Worm (Caenorhabditis elegans) whole organism, L4 larva: ENCODE results near the gene F13H10.3.

ENCODE experiments used
- D1046.2 ChIP-seq: fragments of 200-800 bp; sonication (Bioruptor generic); IDR thresholded peaks from 2 replicates; pipeline ENCODE4 v1.3.6; 2022; ENCODE audit warnings: missing genetic modification characterization, missing compliant biosample characterization
- F37D6.2 ChIP-seq: sonication (generic microtip); optimal IDR thresholded peaks from 2 replicates; lab custom pipeline; 2016; ENCODE audit warnings: mild to moderate bottlenecking, missing genetic modification characterization, missing compliant biosample characterization
- F44E2.7 ChIP-seq: fragments of 200-800 bp; sonication (Bioruptor generic); IDR thresholded peaks from 2 replicates; pipeline ENCODE4 v2.1.2; 2022; ENCODE audit warnings: missing genetic modification characterization, missing compliant biosample characterization
- R02D3.7 ChIP-seq: fragments of 150-350 bp; sonication (generic microtip); optimal IDR thresholded peaks from 3 replicates; lab custom pipeline; 2014; ENCODE audit warnings: missing biosample characterization, missing genetic modification characterization
- T26A8.4 ChIP-seq: fragments of 200-800 bp; sonication (Bioruptor generic); IDR thresholded peaks from 2 replicates; pipeline ENCODE4 v1.3.6; 2022; ENCODE audit warnings: missing genetic modification characterization, missing compliant biosample characterization
- Y75B8A.6 ChIP-seq: fragments of 200-800 bp; sonication (Bioruptor generic); IDR thresholded peaks from 2 replicates; pipeline ENCODE4 v1.3.6; 2022; ENCODE audit warnings: missing genetic modification reagents, missing genetic modification characterization, missing compliant biosample characterization
- aha-1 ChIP-seq: fragments of 150-350 bp; peaks from one replicate; lab custom pipeline; 2014; ENCODE audit warnings: missing biosample characterization, missing genetic modification characterization
- ama-1 ChIP-seq: fragments of 150-350 bp; optimal IDR thresholded peaks from 2 replicates; lab custom pipeline; 2014; ENCODE audit warnings: inconsistent platforms, mixed read lengths
- ceh-82 ChIP-seq: sonication (generic microtip); optimal IDR thresholded peaks from 2 replicates; lab custom pipeline; 2017; ENCODE audit warnings: missing biosample characterization, missing genetic modification characterization
- daf-16 ChIP-seq, 3 experiments: sonication (generic microtip); optimal IDR thresholded peaks; 2 replicates each; lab custom pipeline; 2016 to 2017; ENCODE audit warnings: missing genetic modification characterization in 3 of 3, missing genetic modification reagents in 3 of 3, mild to moderate bottlenecking in 2 of 3, missing compliant biosample characterization in 2 of 3, missing biosample characterization in 1 of 3, moderate library complexity in 1 of 3
- dmd-6 ChIP-seq: fragments of 200-800 bp; sonication (Bioruptor generic); IDR thresholded peaks from 2 replicates; pipeline ENCODE4 v1.3.6; 2022; ENCODE audit warnings: missing genetic modification reagents, missing genetic modification characterization, missing compliant biosample characterization
- dve-1 ChIP-seq: sonication (generic microtip); optimal IDR thresholded peaks from 2 replicates; lab custom pipeline; 2017; ENCODE audit warnings: antibody characterized with exemption, mild to moderate bottlenecking, missing genetic modification characterization, missing compliant biosample characterization; ENCODE audit not compliant: insufficient read depth
- egl-27 ChIP-seq: sonication (generic microtip); optimal IDR thresholded peaks from 3 replicates; lab custom pipeline; 2017; ENCODE audit warnings: missing biosample characterization, missing genetic modification reagents, missing genetic modification characterization
- hlh-11 ChIP-seq: fragments of 200-800 bp; sonication (Bioruptor generic); optimal IDR thresholded peaks from 2 replicates; lab custom pipeline; 2018; ENCODE audit warnings: mild to moderate bottlenecking, missing genetic modification characterization, missing compliant biosample characterization
- hlh-30 ChIP-seq: sonication (generic microtip); optimal IDR thresholded peaks from 2 replicates; lab custom pipeline; 2017; ENCODE audit warnings: antibody characterized with exemption, mild to moderate bottlenecking, missing genetic modification characterization, missing compliant biosample characterization; ENCODE audit not compliant: insufficient read depth
- hmg-1.1 ChIP-seq: fragments of 200-800 bp; sonication (Bioruptor generic); IDR thresholded peaks from 2 replicates; pipeline ENCODE4 v1.3.6; 2022; ENCODE audit warnings: missing genetic modification reagents, missing genetic modification characterization, missing compliant biosample characterization
- lin-1 ChIP-seq: fragments of 200-800 bp; sonication (Bioruptor generic); IDR thresholded peaks from 2 replicates; pipeline ENCODE4 v1.3.6; 2022; ENCODE audit warnings: missing genetic modification reagents, missing genetic modification characterization, missing compliant biosample characterization
- lin-38 ChIP-seq: fragments of 200-800 bp; sonication (Bioruptor generic); IDR thresholded peaks from 2 replicates; pipeline ENCODE4 v1.3.6; 2022; ENCODE audit warnings: missing genetic modification reagents, missing genetic modification characterization, missing compliant biosample characterization
- lir-3 ChIP-seq: sonication (generic microtip); optimal IDR thresholded peaks from 2 replicates; lab custom pipeline; 2016; ENCODE audit warnings: mild to moderate bottlenecking, missing genetic modification characterization, missing compliant biosample characterization
- madf-9 ChIP-seq: fragments of 200-800 bp; sonication (Bioruptor generic); conservative IDR thresholded peaks from 2 replicates; pipeline ENCODE4 v1.3.6; 2022; ENCODE audit warnings: missing genetic modification reagents, missing genetic modification characterization, missing compliant biosample characterization
- mdl-1 ChIP-seq, 2 experiments: fragments of 150-350 bp in 1 of 2; sonication (generic microtip) in 1 of 2; optimal IDR thresholded peaks; 2 replicates each; lab custom pipeline; 2014 to 2017; ENCODE audit warnings: missing biosample characterization in 2 of 2, missing genetic modification characterization in 2 of 2
- mdt-29 ChIP-seq: fragments of 200-800 bp; sonication (Bioruptor generic); IDR thresholded peaks from 2 replicates; pipeline ENCODE4 v1.3.6; 2022; ENCODE audit warnings: missing genetic modification reagents, missing genetic modification characterization, missing compliant biosample characterization
- mep-1 ChIP-seq: fragments of 150-350 bp; sonication (generic microtip); optimal IDR thresholded peaks from 3 replicates; lab custom pipeline; 2014; ENCODE audit warnings: missing biosample characterization, missing genetic modification characterization
- mxl-3 ChIP-seq: fragments of 200-800 bp; sonication (Bioruptor generic); optimal IDR thresholded peaks from 2 replicates; lab custom pipeline; 2018; ENCODE audit warnings: mild to moderate bottlenecking, missing genetic modification characterization, missing compliant biosample characterization
- nhr-102 ChIP-seq: sonication (generic microtip); optimal IDR thresholded peaks from 2 replicates; lab custom pipeline; 2016; ENCODE audit warnings: mild to moderate bottlenecking, missing genetic modification characterization, moderate library complexity, missing compliant biosample characterization
- nhr-237 ChIP-seq: sonication (generic microtip); optimal IDR thresholded peaks from 2 replicates; lab custom pipeline; 2017; ENCODE audit warnings: missing biosample characterization, missing genetic modification characterization
- nhr-25 ChIP-seq: sonication (generic microtip); optimal IDR thresholded peaks from 2 replicates; lab custom pipeline; 2017; ENCODE audit warnings: missing genetic modification characterization, mild to moderate bottlenecking, missing compliant biosample characterization, antibody characterized with exemption, moderate library complexity, borderline replicate concordance; ENCODE audit not compliant: insufficient read depth
- nhr-28 ChIP-seq: fragments of 150-350 bp; optimal IDR thresholded peaks from 2 replicates; lab custom pipeline; 2014; ENCODE audit warnings: missing biosample characterization, missing genetic modification characterization
- nhr-42 ChIP-seq: fragments of 200-800 bp; sonication (Bioruptor generic); IDR thresholded peaks from 2 replicates; pipeline ENCODE4 v1.3.6; 2022; ENCODE audit warnings: missing genetic modification characterization, missing compliant biosample characterization
- nhr-48 ChIP-seq: sonication (generic microtip); optimal IDR thresholded peaks from 2 replicates; lab custom pipeline; 2016; ENCODE audit warnings: mild to moderate bottlenecking, missing genetic modification characterization, missing compliant biosample characterization
- nhr-6 ChIP-seq: fragments of 150-350 bp; optimal IDR thresholded peaks from 2 replicates; lab custom pipeline; 2014; ENCODE audit warnings: missing biosample characterization, missing genetic modification characterization
- pha-4 ChIP-seq, 2 experiments: fragments of 150-350 bp in 1 of 2; fragments of 200-800 bp in 1 of 2; sonication (Bioruptor generic) in 1 of 2; IDR thresholded peaks in 1 of 2; optimal IDR thresholded peaks in 1 of 2; 2 replicates each; pipeline versions ENCODE4 v1.3.6 to Lab custom; 2014 to 2022; ENCODE audit warnings: missing genetic modification characterization in 2 of 2, missing genetic modification reagents in 2 of 2, missing biosample characterization in 1 of 2, missing compliant biosample characterization in 1 of 2
- php-3 ChIP-seq: fragments of 200-800 bp; sonication (Bioruptor generic); IDR thresholded peaks from 2 replicates; pipeline ENCODE4 v1.3.6; 2022; ENCODE audit warnings: missing genetic modification reagents, missing genetic modification characterization, missing compliant biosample characterization
- pqm-1 ChIP-seq: sonication (generic microtip); optimal IDR thresholded peaks from 2 replicates; lab custom pipeline; 2017; ENCODE audit warnings: missing biosample characterization, missing genetic modification characterization
- spr-3 ChIP-seq: fragments of 200-800 bp; sonication (Bioruptor generic); optimal IDR thresholded peaks from 2 replicates; lab custom pipeline; 2018; ENCODE audit warnings: mild to moderate bottlenecking, missing genetic modification characterization, missing compliant biosample characterization
- tra-1 ChIP-seq: fragments of 200-800 bp; sonication (Bioruptor generic); IDR thresholded peaks from 2 replicates; pipeline ENCODE4 v1.3.6; 2022; ENCODE audit warnings: missing genetic modification reagents, missing genetic modification characterization, missing compliant biosample characterization
- unc-62 ChIP-seq, 3 experiments: fragments of 150-350 bp in 1 of 3; sonication (generic microtip); optimal IDR thresholded peaks in 2 of 3; peaks in 1 of 3; 1 replicate in 1 of 3; 2 replicates in 2 of 3; lab custom pipeline; 2014 to 2017; ENCODE audit warnings: missing biosample characterization in 3 of 3, missing genetic modification characterization in 3 of 3, missing genetic modification reagents in 3 of 3, missing genotype in 1 of 3
- zag-1 ChIP-seq: fragments of 150-350 bp; optimal IDR thresholded peaks from 2 replicates; lab custom pipeline; 2014; ENCODE audit warnings: missing biosample characterization, missing genetic modification characterization
- ztf-7 ChIP-seq: fragments of 150-350 bp; optimal IDR thresholded peaks from 2 replicates; lab custom pipeline; 2014; ENCODE audit warnings: missing biosample characterization, missing genetic modification characterization

F13H10.3 gene

ce11 chrIV:11031640-11032039 is 15.9 kb upstream of the F13H10.3 start:
- peak; percentile 57 for TF ChIP-seq pqm-1
- no peak for TF ChIP-seq F44E2.7 (GFP tag; lab: Robert Waterston, UW)
- TF ChIP-seq nhr-28 (tag; lab: Kevin White, UChicago) = peak; percentile 46
- TF ChIP-seq nhr-48 (tag; lab: Kevin White, UChicago) = peak; percentile 3
- peak; percentile 42 for TF ChIP-seq dve-1
- peak; percentile 24 for TF ChIP-seq hlh-11 (tag; lab: Kevin White, UChicago)
- no peak for TF ChIP-seq daf-16 (GFP tag; optimal IDR thresholded peaks at IDR 0.05; lab: Kevin White, UChicago)
- peak; percentile 71 for TF ChIP-seq daf-16 (tag; optimal IDR thresholded peaks at IDR 0.05; lab: Kevin White, UChicago)
- no peak for TF ChIP-seq ceh-82
- TF ChIP-seq mep-1 (tag; lab: Kevin White, UChicago) = peak; percentile 50
- peak; percentile 68 for TF ChIP-seq dmd-6
- no peak for TF ChIP-seq Y75B8A.6 (GFP tag; lab: Robert Waterston, UW)
- TF ChIP-seq aha-1 (tag; lab: Kevin White, UChicago) = peak; percentile 66
- TF ChIP-seq lir-3 = no peak
- peak; percentile 94 for TF ChIP-seq ztf-7 (tag; lab: Kevin White, UChicago)
- TF ChIP-seq D1046.2 (GFP tag; lab: Robert Waterston, UW) = no peak

DNA sequence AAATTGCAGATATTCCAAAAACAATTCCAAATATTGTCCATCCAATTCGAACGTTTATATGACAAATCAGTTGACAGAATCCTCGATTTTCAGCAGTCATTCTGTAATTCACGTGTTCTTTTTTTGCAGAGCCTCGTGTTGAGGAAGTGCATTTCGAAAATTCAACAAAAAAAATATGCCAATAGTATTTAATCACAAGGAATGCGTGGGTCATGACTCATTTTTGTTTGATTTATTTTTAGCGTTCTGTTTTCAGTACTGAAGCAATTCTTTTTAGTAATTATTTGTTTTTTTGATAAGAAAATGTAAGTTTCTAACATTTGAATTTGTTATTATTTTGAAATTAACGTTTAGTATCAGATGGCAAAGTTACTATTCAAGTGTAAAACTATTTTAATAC is 15.1 kb upstream of the F13H10.3 start, which contains the start of gene hrg-4:
hrg-4 (minus strand) TSS at position 101 of the 400 bp plus-strand sequence.
- TF ChIP-seq lin-38 (GFP tag; lab: Robert Waterston, UW) = no peak
- TF ChIP-seq hlh-30 (tag; lab: Kevin White, UChicago) = peak; percentile 26
- no peak for TF ChIP-seq lin-1 (GFP tag; lab: Robert Waterston, UW)
- TF ChIP-seq unc-62 (GFP tag; optimal IDR thresholded peaks at IDR 0.05 in 1 of 2; lab: Kevin White, UChicago) = peak in 1 of 2 experiments; percentile 75
- no peak for TF ChIP-seq unc-62 (tag; optimal IDR thresholded peaks at IDR 0.05; lab: Kevin White, UChicago)

DNA sequence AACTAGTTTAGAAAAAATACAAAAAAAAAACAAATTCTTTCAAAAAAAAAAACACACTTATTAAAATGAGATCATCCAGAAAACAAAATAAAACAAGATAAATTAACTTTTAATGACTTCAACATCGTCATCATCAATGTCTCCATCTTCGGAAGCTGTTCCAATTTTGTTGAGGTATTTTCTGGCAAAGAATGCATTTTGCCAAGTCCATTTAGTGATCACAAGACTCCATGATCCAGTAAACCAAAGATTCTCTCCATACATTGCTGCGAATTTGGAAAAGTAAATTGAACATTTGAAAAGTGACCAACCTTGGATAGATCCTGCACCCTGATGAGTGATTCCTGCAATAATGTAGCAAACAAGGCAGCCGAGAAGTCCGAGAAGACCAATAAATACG is 14.4 kb upstream of the F13H10.3 start:
- TF ChIP-seq zag-1 = no peak
- peak in 1 of 2 experiments; percentile 52 for TF ChIP-seq unc-62 (GFP tag; optimal IDR thresholded peaks at IDR 0.05 in 1 of 2; lab: Kevin White, UChicago)
- no peak for TF ChIP-seq unc-62 (tag; optimal IDR thresholded peaks at IDR 0.05; lab: Kevin White, UChicago)
- peak; percentile 61 for TF ChIP-seq aha-1 (tag; lab: Kevin White, UChicago)

DNA sequence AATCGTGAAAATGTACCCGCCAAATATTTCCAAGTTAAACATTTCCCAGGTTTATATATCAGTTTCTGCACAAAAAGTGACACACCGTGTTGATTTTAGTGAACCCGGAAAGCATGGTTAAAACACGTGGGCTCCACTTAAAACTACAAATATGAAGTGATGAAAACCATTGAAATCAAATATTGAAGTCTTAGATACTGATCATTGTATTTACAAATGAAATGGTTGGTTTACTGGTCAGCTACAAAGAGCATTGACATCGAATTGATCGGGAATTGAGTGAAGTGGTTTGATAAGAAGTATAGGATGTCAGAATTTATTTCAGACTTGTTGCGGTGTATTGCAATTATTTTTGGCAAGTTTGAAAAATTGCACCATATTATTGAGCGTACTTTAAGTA is 13.7 kb upstream of the F13H10.3 start, which contains the start of gene hrg-5:
hrg-5 (minus strand) TSS at position 17 of the 400 bp plus-strand sequence.
- TF ChIP-seq egl-27 (tag; lab: Kevin White, UChicago) = no peak
- peak in 1 of 2 experiments; percentile 24 for TF ChIP-seq mdl-1 (tag; optimal IDR thresholded peaks at IDR 0.05; lab: Kevin White, UChicago)
- no peak for TF ChIP-seq pqm-1
- TF ChIP-seq nhr-28 (tag; lab: Kevin White, UChicago) = peak; percentile 68
- no peak for TF ChIP-seq daf-16 (GFP tag; optimal IDR thresholded peaks at IDR 0.05; lab: Kevin White, UChicago)
- TF ChIP-seq daf-16 (tag; optimal IDR thresholded peaks at IDR 0.05; lab: Kevin White, UChicago) = peak; percentile 49
- TF ChIP-seq dmd-6 = peak; percentile 65
- no peak for TF ChIP-seq ztf-7 (tag; lab: Kevin White, UChicago)

- TF ChIP-seq tra-1 (0 out of 2 replicates have a peak, but pooled peaks have one; percentile 39), nhr-42 (GFP tag; lab: Robert Waterston, UW) (no peak; the same call in 1 of the 2 replicates), mxl-3 (GFP tag; lab: Kevin White, UChicago) (peak; percentile 48), spr-3 (GFP tag; lab: Kevin White, UChicago) (no peak), nhr-6 (tag; lab: Kevin White, UChicago) (peak; percentile 91), F37D6.2 (peak; percentile 46), T26A8.4 (GFP tag; lab: Robert Waterston, UW) (peak; percentile 74), D1046.2 (GFP tag; lab: Robert Waterston, UW) (no peak), lin-38 (GFP tag; lab: Robert Waterston, UW) (peak; percentile 52), nhr-237 (tag; lab: Kevin White, UChicago) (no peak), ama-1 (lab: Kevin White, UChicago) (peak; percentile 71), pha-4 (GFP tag; IDR thresholded peaks at IDR 0.05; lab: Robert Waterston, UW) (peak; percentile 46; the same call in 1 of the 2 replicates), pha-4 (tag; optimal IDR thresholded peaks at IDR 0.05; lab: Kevin White, UChicago) (peak; percentile 72), nhr-102 (tag; lab: Kevin White, UChicago) (peak; percentile 55), unc-62 (GFP tag; optimal IDR thresholded peaks at IDR 0.05 in 1 of 2; lab: Kevin White, UChicago) (peak in 1 of 2 experiments; percentile 100), unc-62 (tag; optimal IDR thresholded peaks at IDR 0.05; lab: Kevin White, UChicago) (no peak), hmg-1.1 (GFP tag; lab: Robert Waterston, UW) (peak; percentile 71), Y75B8A.6 (GFP tag; lab: Robert Waterston, UW) (no peak), mdt-29 (GFP tag; lab: Robert Waterston, UW) (0 out of 2 replicates have a peak, but pooled peaks have one; percentile 16), ztf-7 (tag; lab: Kevin White, UChicago) (peak; percentile 32), php-3 (0 out of 2 replicates have a peak, but pooled peaks have one; percentile 38), R02D3.7 (tag; lab: Kevin White, UChicago) (no peak), madf-9 (GFP tag; lab: Robert Waterston, UW) (no peak), nhr-25 (peak; percentile 75)
Measured at ce11 chrIV:11027560-11027959, 11.8 kb upstream of the F13H10.3 start.
